Fruit fly (Drosophila melanogaster) whole organism, embryonic: ENCODE results near the gene orion.

ENCODE experiments used
- ATbp ChIP-seq: fragments of 200-800 bp; sonication (Bioruptor generic); optimal IDR thresholded peaks from 2 replicates; lab custom pipeline; 2017; ENCODE audit warnings: missing biosample characterization, mild to moderate bottlenecking, missing genetic modification characterization, missing genetic modification reagents
- Atf6 ChIP-seq: fragments of 200-800 bp; sonication (Bioruptor generic); IDR thresholded peaks from 2 replicates; pipeline ENCODE4 v1.3.6; 2022; ENCODE audit warnings: missing biosample characterization, missing genetic modification characterization
- CG10274 ChIP-seq: fragments of 200-800 bp; sonication (Bioruptor generic); optimal IDR thresholded peaks from 3 replicates; lab custom pipeline; 2017; ENCODE audit warnings: missing biosample characterization, mild to moderate bottlenecking, missing genetic modification characterization
- CG10565 ChIP-seq: fragments of 200-800 bp; sonication (Bioruptor generic); optimal IDR thresholded peaks from 3 replicates; lab custom pipeline; 2016; ENCODE audit warnings: missing biosample characterization, mild to moderate bottlenecking, missing genetic modification characterization
- CG11504 ChIP-seq: fragments of 200-800 bp; sonication (Bioruptor generic); optimal IDR thresholded peaks from 3 replicates; lab custom pipeline; 2019; ENCODE audit warnings: missing biosample characterization, mild to moderate bottlenecking, missing genetic modification characterization, moderate library complexity
- CG11696 ChIP-seq: fragments of 200-800 bp; sonication (Bioruptor generic); IDR thresholded peaks from 2 replicates; pipeline ENCODE4 v1.3.6; 2022; ENCODE audit warnings: missing biosample characterization, missing genetic modification characterization
- CG12391 ChIP-seq: fragments of 200-800 bp; sonication (Bioruptor generic); optimal IDR thresholded peaks from 3 replicates; lab custom pipeline; 2018; ENCODE audit warnings: missing biosample characterization, mild to moderate bottlenecking, missing genetic modification characterization, moderate library complexity
- CG14050 ChIP-seq: fragments of 200-800 bp; sonication (Bioruptor generic); IDR thresholded peaks from 3 replicates; pipeline ENCODE4 v1.3.6; 2022; ENCODE audit warnings: missing biosample characterization, missing genetic modification characterization
- CG14860 ChIP-seq: fragments of 200-800 bp; sonication (Bioruptor generic); IDR thresholded peaks from 3 replicates; pipeline ENCODE4 v1.3.6; 2022; ENCODE audit warnings: missing biosample characterization, missing genetic modification characterization; ENCODE audit not compliant: partially characterized antibody
- CG17568 ChIP-seq: fragments of 200-800 bp; sonication (Bioruptor generic); optimal IDR thresholded peaks from 2 replicates; lab custom pipeline; 2018; ENCODE audit warnings: missing biosample characterization, mild to moderate bottlenecking, missing genetic modification characterization, moderate library complexity
- CG18262 ChIP-seq: fragments of 200-800 bp; optimal IDR thresholded peaks from 3 replicates; lab custom pipeline; 2019; ENCODE audit warnings: missing biosample characterization, mild to moderate bottlenecking, missing genetic modification characterization, moderate library complexity
- CG2116 ChIP-seq: fragments of 200-800 bp; sonication (Bioruptor generic); optimal IDR thresholded peaks from 3 replicates; lab custom pipeline; 2018; ENCODE audit warnings: missing biosample characterization, mild to moderate bottlenecking, missing genetic modification characterization
- CG2120 ChIP-seq: fragments of 200-800 bp; sonication (Bioruptor generic); optimal IDR thresholded peaks from 3 replicates; lab custom pipeline; 2016; ENCODE audit warnings: missing biosample characterization, missing genetic modification characterization
- CG2199 ChIP-seq: fragments of 200-800 bp; sonication (Bioruptor generic); IDR thresholded peaks from 3 replicates; pipeline ENCODE4 v1.3.6; 2022; ENCODE audit warnings: missing biosample characterization, missing genetic modification characterization
- CG30431 ChIP-seq: fragments of 200-800 bp; sonication (Bioruptor generic); optimal IDR thresholded peaks from 2 replicates; lab custom pipeline; 2017; ENCODE audit warnings: missing biosample characterization, missing genetic modification characterization
- CG4617 ChIP-seq: fragments of 200-800 bp; sonication (Bioruptor generic); optimal IDR thresholded peaks from 3 replicates; lab custom pipeline; 2016; ENCODE audit warnings: missing biosample characterization, missing genetic modification characterization, borderline replicate concordance
- Dip3 ChIP-seq: fragments of 200-800 bp; sonication (Bioruptor generic); optimal IDR thresholded peaks from 3 replicates; lab custom pipeline; 2016; ENCODE audit warnings: missing biosample characterization, missing genetic modification characterization
- Dref ChIP-seq: fragments of 200-800 bp; sonication (Bioruptor generic); IDR thresholded peaks from 2 replicates; pipeline ENCODE4 v1.3.6; 2022; ENCODE audit warnings: missing biosample characterization, missing genetic modification characterization
- Ets97D ChIP-seq: fragments of 200-800 bp; sonication (Bioruptor generic); optimal IDR thresholded peaks from 3 replicates; lab custom pipeline; 2016; ENCODE audit warnings: missing biosample characterization, missing genetic modification characterization
- Hmx ChIP-seq: fragments of 200-800 bp; sonication (Bioruptor generic); optimal IDR thresholded peaks from 2 replicates; lab custom pipeline; 2016; ENCODE audit warnings: missing biosample characterization, missing genetic modification characterization
- Meics ChIP-seq: fragments of 200-800 bp; sonication (Bioruptor generic); optimal IDR thresholded peaks from 2 replicates; lab custom pipeline; 2017; ENCODE audit warnings: missing biosample characterization, mild to moderate bottlenecking, missing genetic modification characterization
- Opbp ChIP-seq: fragments of 200-800 bp; sonication (Bioruptor generic); IDR thresholded peaks from 3 replicates; pipeline ENCODE4 v1.3.6; 2022; ENCODE audit warnings: missing biosample characterization, missing genetic modification characterization; ENCODE audit not compliant: partially characterized antibody
- Rx ChIP-seq: fragments of 200-800 bp; sonication (Bioruptor generic); IDR thresholded peaks from 2 replicates; pipeline ENCODE4 v1.3.6; 2022; ENCODE audit warnings: missing biosample characterization, missing genetic modification characterization
- Sox102F ChIP-seq: fragments of 200-800 bp; sonication (Bioruptor generic); optimal IDR thresholded peaks from 2 replicates; lab custom pipeline; 2018; ENCODE audit warnings: missing biosample characterization, mild to moderate bottlenecking, missing genetic modification characterization, moderate library complexity
- ara ChIP-seq: fragments of 200-800 bp; sonication (Bioruptor generic); IDR thresholded peaks from 2 replicates; pipeline ENCODE4 v1.3.6; 2022; ENCODE audit warnings: missing biosample characterization, missing genetic modification characterization
- bowl ChIP-seq: fragments of 200-800 bp; sonication (Bioruptor generic); IDR thresholded peaks from 2 replicates; pipeline ENCODE4 v1.3.6; 2022; ENCODE audit warnings: missing biosample characterization, missing genetic modification characterization
- bsh ChIP-seq, 2 experiments: fragments of 200-800 bp; sonication (Bioruptor generic); optimal IDR thresholded peaks; 2 replicates each; lab custom pipeline; 2017 to 2018; ENCODE audit warnings: mild to moderate bottlenecking in 2 of 2, missing biosample characterization in 2 of 2, missing genetic modification characterization in 2 of 2, moderate library complexity in 1 of 2
- btn ChIP-seq: fragments of 200-800 bp; sonication (Bioruptor generic); optimal IDR thresholded peaks from 2 replicates; lab custom pipeline; 2016; ENCODE audit warnings: missing biosample characterization, missing genetic modification characterization
- chif ChIP-seq, 2 experiments: fragments of 200-800 bp; sonication (Bioruptor generic); optimal IDR thresholded peaks; 3 replicates each; lab custom pipeline; 2016; ENCODE audit warnings: missing biosample characterization in 2 of 2, missing genetic modification characterization in 2 of 2
- chinmo ChIP-seq: fragments of 200-800 bp; sonication (Bioruptor generic); IDR thresholded peaks from 4 replicates; pipeline ENCODE4 v1.3.6; 2022; ENCODE audit warnings: missing biosample characterization, missing genetic modification characterization; ENCODE audit not compliant: partially characterized antibody
- croc ChIP-seq: fragments of 200-800 bp; sonication (Bioruptor generic); conservative IDR thresholded peaks from 3 replicates; pipeline ENCODE4 v1.3.6; 2022; ENCODE audit warnings: missing biosample characterization, missing genetic modification characterization
- cwo ChIP-seq: fragments of 200-800 bp; sonication (Bioruptor generic); optimal IDR thresholded peaks from 3 replicates; lab custom pipeline; 2017; ENCODE audit warnings: missing biosample characterization, missing genetic modification characterization, mild to moderate bottlenecking, moderate library complexity, missing genetic modification reagents
- en ChIP-seq: fragments of 200-800 bp; sonication (Bioruptor generic); optimal IDR thresholded peaks from 2 replicates; lab custom pipeline; 2016; ENCODE audit warnings: missing biosample characterization, missing genetic modification characterization
- gsb-n ChIP-seq: fragments of 200-800 bp; sonication (Bioruptor generic); optimal IDR thresholded peaks from 3 replicates; lab custom pipeline; 2018; ENCODE audit warnings: missing biosample characterization, mild to moderate bottlenecking, missing genetic modification characterization
- ham ChIP-seq: fragments of 200-800 bp; sonication (Bioruptor generic); IDR thresholded peaks from 2 replicates; pipeline ENCODE4 v1.3.6; 2022; ENCODE audit warnings: missing biosample characterization, missing genetic modification characterization
- hb ChIP-seq: fragments of 200-800 bp; sonication (Bioruptor generic); IDR thresholded peaks from 3 replicates; pipeline ENCODE4 v1.3.6; 2022; ENCODE audit warnings: missing biosample characterization, missing genetic modification characterization; ENCODE audit not compliant: partially characterized antibody
- kni ChIP-seq: fragments of 200-800 bp; sonication (Bioruptor generic); optimal IDR thresholded peaks from 3 replicates; lab custom pipeline; 2017; ENCODE audit warnings: mild to moderate bottlenecking, missing biosample characterization, missing genetic modification reagents, missing genetic modification characterization
- mirr ChIP-seq: fragments of 200-800 bp; sonication (Bioruptor generic); optimal IDR thresholded peaks from 3 replicates; lab custom pipeline; 2018; ENCODE audit warnings: missing biosample characterization, mild to moderate bottlenecking, missing genetic modification characterization
- mld ChIP-seq: fragments of 200-800 bp; sonication (Bioruptor generic); IDR thresholded peaks from 3 replicates; pipeline ENCODE4 v1.3.6; 2022; ENCODE audit warnings: missing biosample characterization, missing genetic modification characterization; ENCODE audit not compliant: partially characterized antibody
- nerfin-2 ChIP-seq: fragments of 200-800 bp; sonication (Bioruptor generic); IDR thresholded peaks from 2 replicates; pipeline ENCODE4 v1.3.6; 2022; ENCODE audit warnings: missing biosample characterization, missing genetic modification characterization; ENCODE audit not compliant: partially characterized antibody
- odd ChIP-seq: fragments of 200-800 bp; sonication (Bioruptor generic); optimal IDR thresholded peaks from 2 replicates; lab custom pipeline; 2017; ENCODE audit warnings: missing biosample characterization, mild to moderate bottlenecking, missing genetic modification characterization
- pan ChIP-seq, 4 experiments: fragments of >200 bp in 3 of 4; fragments of 200-800 bp in 1 of 4; sonication (Bioruptor generic) in 1 of 4; optimal IDR thresholded peaks in 3 of 4; IDR thresholded peaks in 1 of 4; 2 replicates each; pipeline versions ENCODE4 v1.3.6 to Lab custom; 2017 to 2022; ENCODE audit warnings: missing biosample characterization in 2 of 4, missing genetic modification characterization in 2 of 4, mixed read lengths in 1 of 4
- pita ChIP-seq: fragments of 200-800 bp; sonication (Bioruptor generic); optimal IDR thresholded peaks from 2 replicates; lab custom pipeline; 2017; ENCODE audit warnings: missing biosample characterization, mild to moderate bottlenecking, missing genetic modification characterization
- psq ChIP-seq: fragments of 200-800 bp; sonication (Bioruptor generic); optimal IDR thresholded peaks from 2 replicates; lab custom pipeline; 2017; ENCODE audit warnings: missing biosample characterization, missing genetic modification characterization
- run ChIP-seq: fragments of 200-800 bp; sonication (Bioruptor generic); optimal IDR thresholded peaks from 3 replicates; lab custom pipeline; 2018; ENCODE audit warnings: missing biosample characterization, mild to moderate bottlenecking, missing genetic modification characterization
- salm ChIP-seq: fragments of 200-800 bp; sonication (Bioruptor generic); optimal IDR thresholded peaks from 2 replicates; lab custom pipeline; 2018; ENCODE audit warnings: missing biosample characterization, mild to moderate bottlenecking, missing genetic modification characterization
- tin ChIP-seq: fragments of 200-800 bp; sonication (Bioruptor generic); optimal IDR thresholded peaks from 3 replicates; lab custom pipeline; 2016; ENCODE audit warnings: missing biosample characterization, missing genetic modification characterization
- trem ChIP-seq: fragments of 200-800 bp; optimal IDR thresholded peaks from 3 replicates; lab custom pipeline; 2019; ENCODE audit warnings: missing biosample characterization, mild to moderate bottlenecking, missing genetic modification characterization, moderate library complexity

Gene orion

DNA sequence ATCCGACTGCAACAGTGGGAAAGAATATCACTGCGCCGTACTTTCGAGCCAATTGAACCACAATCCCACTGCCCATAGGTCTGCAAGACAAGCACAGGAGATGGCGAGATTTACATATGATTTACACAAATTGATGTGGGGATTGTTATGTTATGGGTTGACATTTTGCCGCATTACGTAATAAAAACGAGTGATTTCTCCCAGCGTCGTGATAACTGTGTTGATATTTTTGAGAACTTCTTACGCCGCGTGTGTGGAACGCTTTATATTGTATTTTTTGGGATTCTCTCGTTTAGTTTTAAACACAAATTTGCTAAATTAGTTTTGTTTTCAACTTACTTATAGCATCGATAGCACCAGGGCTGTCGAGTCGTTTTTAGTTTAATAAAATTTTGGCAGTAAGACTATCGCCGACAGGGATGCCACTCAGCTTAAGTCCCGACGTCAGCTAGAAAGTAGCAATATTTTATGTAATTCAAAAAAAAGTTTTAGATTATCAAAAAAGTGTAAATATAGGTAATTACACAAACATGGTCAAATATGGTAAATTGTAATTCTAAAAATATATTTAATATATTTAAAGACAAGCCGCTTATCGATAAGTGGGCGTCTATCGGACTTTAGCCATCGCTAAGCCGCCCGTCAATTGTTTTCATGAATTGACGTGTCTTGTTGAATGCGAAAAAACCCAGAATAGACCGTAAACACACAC lies 53.1 kb downstream of the orion start, which contains the start of the genes CG45089, ND-MNLL and p115 (continued):
- peak; percentile 35; the same call in 1 of the 3 replicates for TF ChIP-seq hb (GFP tag; lab: Robert Waterston, UW)
- no peak for TF ChIP-seq croc
- no peak for TF ChIP-seq CG30431
- no peak for TF ChIP-seq mld
- TF ChIP-seq CG10274 (GFP tag; lab: Kevin White, UChicago) = no peak
- no peak for TF ChIP-seq nerfin-2 (GFP tag; lab: Robert Waterston, UW)
- TF ChIP-seq chif (GFP tag; optimal IDR thresholded peaks at IDR 0.05; lab: Kevin White, UChicago) = peak in 1 of 2 experiments; percentile 31
- no peak for TF ChIP-seq pita (GFP tag; lab: Kevin White, UChicago)
- TF ChIP-seq Rx (GFP tag; lab: Robert Waterston, UW) = 0 out of 2 replicates have a peak, but pooled peaks have one; percentile 3
- peak; percentile 57 for TF ChIP-seq tin (GFP tag; lab: Kevin White, UChicago)
- TF ChIP-seq ATbp (GFP tag; lab: Kevin White, UChicago) = no peak
- TF ChIP-seq CG18262 = peak; percentile 62
- peak; percentile 56 for TF ChIP-seq CG4617
- TF ChIP-seq bsh (GFP tag; optimal IDR thresholded peaks at IDR 0.05; lab: Kevin White, UChicago) = peak in 1 of 2 experiments; percentile 60
- peak; percentile 82 for TF ChIP-seq CG2116 (GFP tag; lab: Kevin White, UChicago)
- no peak for TF ChIP-seq ham (GFP tag; lab: Robert Waterston, UW)
- TF ChIP-seq CG10565 (GFP tag; lab: Kevin White, UChicago) = no peak
- no peak for TF ChIP-seq CG17568 (GFP tag; lab: Kevin White, UChicago)
- no peak for TF ChIP-seq btn (GFP tag; lab: Kevin White, UChicago)
- TF ChIP-seq odd (GFP tag; lab: Kevin White, UChicago) = no peak
- peak; percentile 26 for TF ChIP-seq Dip3
- peak; percentile 6 for TF ChIP-seq gsb-n (tag; lab: Kevin White, UChicago)
- TF ChIP-seq Hmx (GFP tag; lab: Kevin White, UChicago) = no peak
- TF ChIP-seq Sox102F = peak; percentile 55
- TF ChIP-seq ara (GFP tag; lab: Robert Waterston, UW) = no peak
- peak; percentile 66 for TF ChIP-seq Dref (GFP tag; lab: Robert Waterston, UW)
- TF ChIP-seq Meics (GFP tag; lab: Kevin White, UChicago) = peak; percentile 33
- TF ChIP-seq en (GFP tag; lab: Kevin White, UChicago) = no peak
- TF ChIP-seq mirr = no peak
- TF ChIP-seq salm = no peak
- TF ChIP-seq CG11504 (tag; lab: Kevin White, UChicago) = peak; percentile 65
- no peak for TF ChIP-seq CG11696
- peak; percentile 44 for TF ChIP-seq Ets97D (GFP tag; lab: Kevin White, UChicago)
- peak; percentile 85 for TF ChIP-seq CG12391 (tag; lab: Kevin White, UChicago)
- no peak for TF ChIP-seq kni (GFP tag; lab: Kevin White, UChicago)
- no peak for TF ChIP-seq bowl (GFP tag; lab: Robert Waterston, UW)
- TF ChIP-seq Opbp = no peak; the same call in 2 of the 3 replicates
- TF ChIP-seq CG2120 (GFP tag; lab: Kevin White, UChicago) = peak; percentile 71
- no peak for TF ChIP-seq pan (optimal IDR thresholded peaks at IDR 0.05; lab: Kevin White, UChicago)
- peak in 1 of 2 experiments; percentile 20 for TF ChIP-seq pan (GFP tag; optimal IDR thresholded peaks at IDR 0.05 in 1 of 2, IDR thresholded peaks at IDR 0.05 in 1 of 2)
- peak; percentile 87 for TF ChIP-seq trem (tag; lab: Kevin White, UChicago)
- no peak for TF ChIP-seq Atf6 (GFP tag; lab: Robert Waterston, UW)
- no peak for TF ChIP-seq psq (GFP tag; lab: Kevin White, UChicago)
- TF ChIP-seq run (tag; lab: Kevin White, UChicago) = no peak
- peak; percentile 61; the same call in 2 of the 3 replicates for TF ChIP-seq CG14860 (GFP tag; lab: Robert Waterston, UW)
- TF ChIP-seq CG2199 = no peak
- no peak for TF ChIP-seq CG14050 (GFP tag; lab: Robert Waterston, UW)
- no peak for TF ChIP-seq chinmo (GFP tag; lab: Robert Waterston, UW)
- TF ChIP-seq cwo (GFP tag; lab: Kevin White, UChicago) = no peak
